Worm (Caenorhabditis elegans) whole organism, L2 larva: ENCODE measurements around the gene pho-12.

Source experiments
- C34F6.9 ChIP-seq: fragments of 150-350 bp; optimal IDR thresholded peaks from 2 replicates; lab custom pipeline; 2014; ENCODE audit warnings: missing biosample characterization, missing genetic modification characterization
- F13H6.1 ChIP-seq: sonication (generic microtip); optimal IDR thresholded peaks from 2 replicates; lab custom pipeline; 2016; ENCODE audit warnings: missing genetic modification characterization, missing compliant biosample characterization
- R02D3.7 ChIP-seq: fragments of 150-350 bp; optimal IDR thresholded peaks from 2 replicates; lab custom pipeline; 2014; ENCODE audit warnings: missing biosample characterization, missing genetic modification characterization
- Y55F3AM.14 ChIP-seq: fragments of 200-800 bp; sonication (Bioruptor generic); optimal IDR thresholded peaks from 2 replicates; lab custom pipeline; 2018; ENCODE audit warnings: mild to moderate bottlenecking, missing genetic modification characterization, missing compliant biosample characterization
- ZK546.5 ChIP-seq: sonication (generic microtip); optimal IDR thresholded peaks from 2 replicates; lab custom pipeline; 2017; ENCODE audit warnings: missing biosample characterization, missing genetic modification characterization
- alr-1 ChIP-seq: fragments of 150-350 bp; optimal IDR thresholded peaks from 2 replicates; lab custom pipeline; 2014; ENCODE audit warnings: missing biosample characterization, missing genetic modification characterization
- aly-2 ChIP-seq: fragments of 150-350 bp; optimal IDR thresholded peaks from 2 replicates; lab custom pipeline; 2014; ENCODE audit warnings: missing biosample characterization, missing genetic modification characterization
- ama-1 ChIP-seq: fragments of 150-350 bp; optimal IDR thresholded peaks from 2 replicates; lab custom pipeline; 2018; ENCODE audit warnings: inconsistent platforms
- blmp-1 ChIP-seq: sonication (generic microtip); optimal IDR thresholded peaks from 2 replicates; lab custom pipeline; 2017; ENCODE audit warnings: missing genetic modification characterization, mild to moderate bottlenecking, missing compliant biosample characterization, antibody characterized with exemption, moderate library complexity; ENCODE audit not compliant: insufficient read depth
- ceh-16 ChIP-seq: fragments of 150-350 bp; optimal IDR thresholded peaks from 2 replicates; lab custom pipeline; 2014; ENCODE audit warnings: missing biosample characterization, missing genetic modification characterization
- ceh-82 ChIP-seq: fragments of 150-350 bp; optimal IDR thresholded peaks from 2 replicates; lab custom pipeline; 2014; ENCODE audit warnings: missing biosample characterization, missing genetic modification characterization
- crh-2 ChIP-seq: sonication (generic microtip); optimal IDR thresholded peaks from 2 replicates; lab custom pipeline; 2017; ENCODE audit warnings: missing biosample characterization, missing genetic modification characterization
- dmd-4 ChIP-seq: sonication (generic microtip); optimal IDR thresholded peaks from 2 replicates; lab custom pipeline; 2017; ENCODE audit warnings: missing biosample characterization, missing genetic modification characterization
- elt-1 ChIP-seq: fragments of 150-350 bp; optimal IDR thresholded peaks from 2 replicates; lab custom pipeline; 2014; ENCODE audit warnings: missing biosample characterization, missing genetic modification characterization
- elt-3 ChIP-seq: sonication (generic microtip); optimal IDR thresholded peaks from 2 replicates; lab custom pipeline; 2017; ENCODE audit warnings: missing biosample characterization, missing genetic modification characterization
- fos-1 ChIP-seq: fragments of 150-350 bp; optimal IDR thresholded peaks from 2 replicates; lab custom pipeline; 2014; ENCODE audit warnings: missing biosample characterization, missing genetic modification characterization
- gmeb-1 ChIP-seq: fragments of 150-350 bp; optimal IDR thresholded peaks from 2 replicates; lab custom pipeline; 2014; ENCODE audit warnings: missing biosample characterization, missing genetic modification characterization
- lin-11 ChIP-seq: fragments of 150-350 bp; sonication (generic microtip); optimal IDR thresholded peaks from 2 replicates; lab custom pipeline; 2014; ENCODE audit warnings: missing biosample characterization, missing genetic modification characterization, inconsistent platforms, mixed read lengths
- lin-13 ChIP-seq: fragments of 150-350 bp; optimal IDR thresholded peaks from 2 replicates; lab custom pipeline; 2014; ENCODE audit warnings: missing biosample characterization, missing genetic modification reagents, missing genetic modification characterization
- lin-39 ChIP-seq: fragments of 150-350 bp; optimal IDR thresholded peaks from 2 replicates; lab custom pipeline; 2014; ENCODE audit warnings: missing biosample characterization, missing genetic modification reagents, missing genetic modification characterization
- lsy-2 ChIP-seq, 2 experiments: fragments of 150-350 bp in 1 of 2; sonication (generic microtip) in 1 of 2; optimal IDR thresholded peaks; 2 replicates each; lab custom pipeline; 2014 to 2017; ENCODE audit warnings: missing biosample characterization in 2 of 2, missing genetic modification characterization in 2 of 2
- mab-5 ChIP-seq: fragments of 150-350 bp; optimal IDR thresholded peaks from 2 replicates; lab custom pipeline; 2014; ENCODE audit warnings: missing biosample characterization, missing genetic modification characterization
- mbf-1 ChIP-seq: sonication (generic microtip); optimal IDR thresholded peaks from 2 replicates; lab custom pipeline; 2017; ENCODE audit warnings: missing biosample characterization, missing genetic modification characterization
- mdl-1 ChIP-seq, 2 experiments: fragments of 150-350 bp in 1 of 2; sonication (generic microtip) in 1 of 2; optimal IDR thresholded peaks; 2 replicates each; lab custom pipeline; 2017; ENCODE audit warnings: missing biosample characterization in 2 of 2, missing genetic modification characterization in 2 of 2
- nhr-10 ChIP-seq: sonication (generic microtip); optimal IDR thresholded peaks from 2 replicates; lab custom pipeline; 2017; ENCODE audit warnings: missing biosample characterization, missing genetic modification characterization
- nhr-11 ChIP-seq: fragments of 150-350 bp; optimal IDR thresholded peaks from 2 replicates; lab custom pipeline; 2014; ENCODE audit warnings: missing biosample characterization, missing genetic modification characterization
- nhr-12 ChIP-seq: fragments of 150-350 bp; optimal IDR thresholded peaks from 2 replicates; lab custom pipeline; 2014; ENCODE audit warnings: missing biosample characterization, missing genetic modification characterization
- nhr-129 ChIP-seq: fragments of 150-350 bp; optimal IDR thresholded peaks from 2 replicates; lab custom pipeline; 2014; ENCODE audit warnings: missing biosample characterization, missing genetic modification characterization
- nhr-21 ChIP-seq: fragments of 150-350 bp; optimal IDR thresholded peaks from 2 replicates; lab custom pipeline; 2014; ENCODE audit warnings: missing biosample characterization, missing genetic modification characterization
- nhr-237 ChIP-seq: fragments of 150-350 bp; optimal IDR thresholded peaks from 2 replicates; lab custom pipeline; 2014; ENCODE audit warnings: missing biosample characterization, missing genetic modification characterization
- nhr-25 ChIP-seq: fragments of 150-350 bp; sonication (generic microtip); optimal IDR thresholded peaks from 3 replicates; lab custom pipeline; 2014; ENCODE audit warnings: missing biosample characterization, missing genetic modification characterization
- nhr-6 ChIP-seq: fragments of 150-350 bp; optimal IDR thresholded peaks from 2 replicates; lab custom pipeline; 2014; ENCODE audit warnings: missing biosample characterization, missing genetic modification characterization
- nhr-77 ChIP-seq: fragments of 150-350 bp; optimal IDR thresholded peaks from 2 replicates; lab custom pipeline; 2014; ENCODE audit warnings: missing biosample characterization, missing genetic modification characterization
- peb-1 ChIP-seq: fragments of 150-350 bp; optimal IDR thresholded peaks from 2 replicates; lab custom pipeline; 2014; ENCODE audit warnings: missing biosample characterization, missing genetic modification characterization
- sem-4 ChIP-seq: fragments of 150-350 bp; optimal IDR thresholded peaks from 2 replicates; lab custom pipeline; 2014; ENCODE audit warnings: missing biosample characterization, missing genetic modification reagents, missing genetic modification characterization
- skn-1 ChIP-seq: sonication (generic microtip); optimal IDR thresholded peaks from 2 replicates; lab custom pipeline; 2017; ENCODE audit warnings: missing biosample characterization, missing genetic modification characterization
- sma-3 ChIP-seq: sonication (generic microtip); optimal IDR thresholded peaks from 2 replicates; lab custom pipeline; 2016; ENCODE audit warnings: missing genetic modification reagents, missing genetic modification characterization, missing compliant biosample characterization
- sma-9 ChIP-seq, 2 experiments: fragments of 150-350 bp in 1 of 2; sonication (generic microtip) in 1 of 2; optimal IDR thresholded peaks; 2 replicates each; lab custom pipeline; 2014 to 2016; ENCODE audit warnings: missing genetic modification characterization in 2 of 2, mild to moderate bottlenecking in 1 of 2, missing biosample characterization in 1 of 2, missing compliant biosample characterization in 1 of 2, missing genetic modification reagents in 1 of 2, moderate library complexity in 1 of 2
- snpc-4 ChIP-seq: fragments of 150-350 bp; optimal IDR thresholded peaks from 2 replicates; lab custom pipeline; 2014; ENCODE audit warnings: missing biosample characterization, missing genetic modification characterization
- unc-39 ChIP-seq: fragments of 150-350 bp; optimal IDR thresholded peaks from 2 replicates; lab custom pipeline; 2014; ENCODE audit warnings: missing biosample characterization, missing genetic modification characterization
- unc-55 ChIP-seq: fragments of 150-350 bp; sonication (generic microtip); optimal IDR thresholded peaks from 3 replicates; lab custom pipeline; 2014; ENCODE audit warnings: missing biosample characterization, missing genetic modification reagents, missing genetic modification characterization
- unc-62 ChIP-seq: fragments of 150-350 bp; optimal IDR thresholded peaks from 2 replicates; lab custom pipeline; 2014; ENCODE audit warnings: missing biosample characterization, missing genetic modification reagents, missing genetic modification characterization
- zag-1 ChIP-seq: fragments of 150-350 bp; optimal IDR thresholded peaks from 2 replicates; lab custom pipeline; 2014; ENCODE audit warnings: missing biosample characterization, missing genetic modification characterization
- ztf-1 ChIP-seq: fragments of 200-800 bp; sonication (Bioruptor generic); conservative IDR thresholded peaks from 2 replicates; pipeline ENCODE4 v1.3.6; 2022; ENCODE audit warnings: missing genetic modification characterization, missing compliant biosample characterization
- ztf-11 ChIP-seq: sonication (generic microtip); optimal IDR thresholded peaks from 2 replicates; lab custom pipeline; 2017; ENCODE audit warnings: missing biosample characterization, missing genetic modification characterization
- ztf-4 ChIP-seq: fragments of 150-350 bp; optimal IDR thresholded peaks from 2 replicates; lab custom pipeline; 2014; ENCODE audit warnings: missing biosample characterization, missing genetic modification characterization

Gene pho-12

ce11 chrII:5060719-5061118, at the start of gene pho-12:
pho-12 (minus strand) TSS chrII:5060819.
- TF ChIP-seq snpc-4 (tag; lab: Kevin White, UChicago): no peak
- no peak for TF ChIP-seq alr-1 (tag; lab: Kevin White, UChicago)
- no peak for TF ChIP-seq mbf-1
- TF ChIP-seq unc-62 (GFP tag; lab: Kevin White, UChicago): no peak
- TF ChIP-seq gmeb-1: no peak
- no peak for TF ChIP-seq nhr-129 (tag; lab: Kevin White, UChicago)
- no peak for TF ChIP-seq sma-3 (GFP tag; lab: Kevin White, UChicago)
- no peak for TF ChIP-seq elt-3 (tag; lab: Kevin White, UChicago)
- no peak for TF ChIP-seq aly-2 (tag; lab: Kevin White, UChicago)
- TF ChIP-seq nhr-10 (tag; lab: Kevin White, UChicago): no peak
- TF ChIP-seq sem-4 (tag; lab: Kevin White, UChicago): no peak
- TF ChIP-seq nhr-21 (tag; lab: Kevin White, UChicago): no peak
- TF ChIP-seq dmd-4 (tag; lab: Kevin White, UChicago): no peak
- no peak for TF ChIP-seq fos-1
- TF ChIP-seq sma-9 (GFP tag; optimal IDR thresholded peaks at IDR 0.05; lab: Kevin White, UChicago): no peak
- TF ChIP-seq sma-9 (tag; optimal IDR thresholded peaks at IDR 0.05; lab: Kevin White, UChicago): no peak

ce11 chrII:5109693-5110092, 49.1 kb upstream of the pho-12 start, which contains the start of gene F09C12.2:
F09C12.2 (plus strand) TSS chrII:5110012.
- TF ChIP-seq crh-2 (tag; lab: Kevin White, UChicago): no peak
- TF ChIP-seq F13H6.1 (tag; lab: Kevin White, UChicago): no peak
- TF ChIP-seq mdl-1 (tag; optimal IDR thresholded peaks at IDR 0.05; lab: Kevin White, UChicago): no peak
- TF ChIP-seq nhr-129 (tag; lab: Kevin White, UChicago): no peak
- peak; percentile 14 for TF ChIP-seq fos-1
- no peak for TF ChIP-seq elt-1
- no peak for TF ChIP-seq snpc-4 (tag; lab: Kevin White, UChicago)
- TF ChIP-seq unc-62 (GFP tag; lab: Kevin White, UChicago): no peak
- TF ChIP-seq aly-2 (tag; lab: Kevin White, UChicago): no peak

- TF ChIP-seq ztf-11 (no peak), lin-39 (tag; lab: Kevin White, UChicago) (no peak), nhr-6 (tag; lab: Kevin White, UChicago) (no peak), aly-2 (tag; lab: Kevin White, UChicago) (no peak), zag-1 (tag; lab: Kevin White, UChicago) (peak; percentile 43), crh-2 (tag; lab: Kevin White, UChicago) (peak; percentile 70), lin-13 (GFP tag; lab: Kevin White, UChicago) (peak; percentile 63), ztf-4 (tag; lab: Kevin White, UChicago) (peak; percentile 36), gmeb-1 (peak; percentile 67), ceh-16 (tag; lab: Kevin White, UChicago) (no peak), mbf-1 (no peak), elt-3 (tag; lab: Kevin White, UChicago) (no peak), nhr-77 (tag; lab: Kevin White, UChicago) (no peak), nhr-237 (tag; lab: Kevin White, UChicago) (no peak), blmp-1 (tag; lab: Kevin White, UChicago) (peak; percentile 35), ztf-1 (no peak), snpc-4 (tag; lab: Kevin White, UChicago) (no peak), sma-3 (GFP tag; lab: Kevin White, UChicago) (peak; percentile 57), nhr-11 (tag; lab: Kevin White, UChicago) (no peak), F13H6.1 (tag; lab: Kevin White, UChicago) (peak; percentile 52), nhr-129 (tag; lab: Kevin White, UChicago) (peak; percentile 94), unc-39 (no peak), nhr-10 (tag; lab: Kevin White, UChicago) (no peak), nhr-12 (no peak), lin-11 (tag; lab: Kevin White, UChicago) (peak; percentile 33), ama-1 (lab: Kevin White, UChicago) (no peak), ZK546.5 (no peak), peb-1 (tag; lab: Kevin White, UChicago) (no peak), lsy-2 (tag; optimal IDR thresholded peaks at IDR 0.05; lab: Kevin White, UChicago) (peak in 1 of 2 experiments; percentile 49), ceh-82 (no peak), sem-4 (tag; lab: Kevin White, UChicago) (peak; percentile 1), fos-1 (peak; percentile 79), unc-55 (peak; percentile 79), nhr-21 (tag; lab: Kevin White, UChicago) (peak; percentile 85), skn-1 (tag; lab: Kevin White, UChicago) (no peak), nhr-25 (no peak), sma-9 (GFP tag; optimal IDR thresholded peaks at IDR 0.05; lab: Kevin White, UChicago) (peak; percentile 82), sma-9 (tag; optimal IDR thresholded peaks at IDR 0.05; lab: Kevin White, UChicago) (no peak), R02D3.7 (no peak), unc-62 (GFP tag; lab: Kevin White, UChicago) (no peak), alr-1 (tag; lab: Kevin White, UChicago) (no peak), C34F6.9 (tag; lab: Kevin White, UChicago) (peak; percentile 52), Y55F3AM.14 (peak; percentile 61), elt-1 (no peak), mab-5 (tag; lab: Kevin White, UChicago) (peak; percentile 23)
Observed at ce11 chrII:5105020-5105419, 44.4 kb upstream of the pho-12 start.
